Fruit fly (Drosophila melanogaster) whole organism, wandering third instar larva: ENCODE data around the gene CG2186.

ENCODE experiments used
- Abd-B ChIP-seq: fragments of >200 bp; optimal IDR thresholded peaks from 2 replicates; lab custom pipeline; 2017; ENCODE audit warnings: missing biosample characterization, missing genetic modification characterization
- CG32264 ChIP-seq: fragments of 200-800 bp; sonication (Bioruptor generic); optimal IDR thresholded peaks from 2 replicates; lab custom pipeline; 2016; ENCODE audit warnings: missing biosample characterization, missing genetic modification characterization
- CrebA ChIP-seq: fragments of 200-800 bp; sonication (Bioruptor generic); optimal IDR thresholded peaks from 2 replicates; lab custom pipeline; 2016; ENCODE audit warnings: missing biosample characterization, mild to moderate bottlenecking, missing genetic modification characterization, borderline replicate concordance
- Dfd ChIP-seq: fragments of >200 bp; optimal IDR thresholded peaks from 2 replicates; lab custom pipeline; 2017; ENCODE audit warnings: missing biosample characterization, missing genetic modification characterization
- Dif ChIP-seq: fragments of 200-275, 200-300 bp; sonication (Bioruptor generic); optimal IDR thresholded peaks from 2 replicates; lab custom pipeline; 2018; ENCODE audit warnings: missing biosample characterization, missing genetic modification characterization; ENCODE audit not compliant: partially characterized antibody
- GATAd ChIP-seq: sonication (Bioruptor generic); optimal IDR thresholded peaks from 2 replicates; lab custom pipeline; 2016; ENCODE audit warnings: missing biosample characterization, missing genetic modification characterization
- HLH106 ChIP-seq: fragments of 200-800 bp; optimal IDR thresholded peaks from 3 replicates; lab custom pipeline; 2019; ENCODE audit warnings: missing biosample characterization, mild to moderate bottlenecking, missing genetic modification characterization, moderate library complexity
- Hnf4 ChIP-seq: fragments of 200-800 bp; sonication (Bioruptor generic); optimal IDR thresholded peaks from 2 replicates; lab custom pipeline; 2016; ENCODE audit warnings: missing biosample characterization, mild to moderate bottlenecking, missing genetic modification characterization
- Hr78 ChIP-seq: fragments of >200 bp; optimal IDR thresholded peaks from 2 replicates; lab custom pipeline; 2017; ENCODE audit warnings: missing biosample characterization, missing genetic modification characterization
- Hr83 ChIP-seq: fragments of 200-300 bp; sonication (Bioruptor generic); optimal IDR thresholded peaks from 2 replicates; lab custom pipeline; 2016; ENCODE audit warnings: missing biosample characterization, mild to moderate bottlenecking, missing genetic modification characterization, moderate library complexity; ENCODE audit not compliant: poor library complexity, severe bottlenecking
- Jra ChIP-seq: sonication (Bioruptor generic); optimal IDR thresholded peaks from 2 replicates; lab custom pipeline; 2016; ENCODE audit warnings: missing biosample characterization, missing genetic modification characterization
- Mio ChIP-seq: sonication (Bioruptor generic); optimal IDR thresholded peaks from 2 replicates; lab custom pipeline; 2016; ENCODE audit warnings: missing biosample characterization, missing genetic modification characterization
- Myc ChIP-seq: fragments of >200 bp; optimal IDR thresholded peaks from 2 replicates; lab custom pipeline; 2017
- N ChIP-seq: fragments of >200 bp; optimal IDR thresholded peaks from 2 replicates; lab custom pipeline; 2018; ENCODE audit warnings: missing biosample characterization, missing external identifiers, missing genetic modification characterization
- OdsH ChIP-seq: fragments of 200-800 bp; sonication (Bioruptor generic); optimal IDR thresholded peaks from 2 replicates; lab custom pipeline; 2016; ENCODE audit warnings: missing biosample characterization, mild to moderate bottlenecking, missing genetic modification characterization
- Rel ChIP-seq, 2 experiments: fragments of 200-800 bp; sonication (Bioruptor generic) in 1 of 2; optimal IDR thresholded peaks; 2 replicates in 1 of 2; 3 replicates in 1 of 2; lab custom pipeline; 2016 to 2019; ENCODE audit warnings: mild to moderate bottlenecking in 2 of 2, missing biosample characterization in 2 of 2, missing genetic modification characterization in 2 of 2, moderate library complexity in 1 of 2
- Sp1 ChIP-seq: fragments of 200-800 bp; sonication (Bioruptor generic); optimal IDR thresholded peaks from 3 replicates; lab custom pipeline; 2019; ENCODE audit warnings: missing biosample characterization, mild to moderate bottlenecking, missing genetic modification characterization, moderate library complexity
- Vsx2 ChIP-seq: fragments of 200-300, 225-300 bp; sonication (Bioruptor generic); optimal IDR thresholded peaks from 2 replicates; lab custom pipeline; 2018; ENCODE audit warnings: missing biosample characterization, missing genetic modification characterization; ENCODE audit not compliant: partially characterized antibody
- br ChIP-seq: fragments of 200-800 bp; sonication (Bioruptor generic); optimal IDR thresholded peaks from 2 replicates; lab custom pipeline; 2016; ENCODE audit warnings: missing biosample characterization, missing genetic modification characterization
- brk ChIP-seq: fragments of 200-800 bp; sonication (Bioruptor generic); optimal IDR thresholded peaks from 2 replicates; lab custom pipeline; 2016; ENCODE audit warnings: missing biosample characterization, mild to moderate bottlenecking, missing genetic modification characterization
- dl ChIP-seq, 2 experiments: fragments of 175-275, 200-275 bp in 1 of 2; fragments of 200-275 bp in 1 of 2; sonication (Bioruptor generic); optimal IDR thresholded peaks; lab custom pipeline; 2018; ENCODE audit warnings: mild to moderate bottlenecking in 2 of 2, missing biosample characterization in 2 of 2, missing genetic modification characterization in 2 of 2, moderate library complexity in 2 of 2; ENCODE audit not compliant: partially characterized antibody in 2 of 2, insufficient read depth in 1 of 2
- dmrt93B ChIP-seq: fragments of 200-800 bp; sonication (Bioruptor generic); optimal IDR thresholded peaks from 2 replicates; lab custom pipeline; 2018; ENCODE audit warnings: missing biosample characterization, mild to moderate bottlenecking, missing genetic modification characterization
- dsf ChIP-seq: sonication (Bioruptor generic); optimal IDR thresholded peaks from 2 replicates; lab custom pipeline; 2016; ENCODE audit warnings: missing biosample characterization, missing genetic modification characterization, borderline replicate concordance
- ey ChIP-seq: fragments of 200-800 bp; sonication (Bioruptor generic); optimal IDR thresholded peaks from 2 replicates; lab custom pipeline; 2016; ENCODE audit warnings: missing biosample characterization, missing genetic modification characterization
- foxo ChIP-seq, 2 experiments: fragments of 200-800 bp; sonication (Bioruptor generic); optimal IDR thresholded peaks; 2 replicates in 1 of 2; 3 replicates in 1 of 2; lab custom pipeline; 2016 to 2017; ENCODE audit warnings: missing biosample characterization in 2 of 2, missing genetic modification characterization in 2 of 2
- fru ChIP-seq: fragments of 200-800 bp; sonication (Bioruptor generic); optimal IDR thresholded peaks from 3 replicates; lab custom pipeline; 2016; ENCODE audit warnings: missing biosample characterization, mild to moderate bottlenecking, missing genetic modification characterization
- h ChIP-seq: fragments of 200-800 bp; sonication (Bioruptor generic); optimal IDR thresholded peaks from 3 replicates; lab custom pipeline; 2016; ENCODE audit warnings: missing biosample characterization, mild to moderate bottlenecking, missing genetic modification characterization
- jim ChIP-seq: fragments of 175-275, 200-325 bp; sonication (Bioruptor generic); optimal IDR thresholded peaks from 2 replicates; lab custom pipeline; 2016; ENCODE audit warnings: missing biosample characterization, mild to moderate bottlenecking, missing genetic modification characterization
- lola ChIP-seq: fragments of >200 bp; optimal IDR thresholded peaks from 2 replicates; lab custom pipeline; 2017; ENCODE audit warnings: missing biosample characterization, missing genetic modification characterization
- pan ChIP-seq: fragments of >200 bp; optimal IDR thresholded peaks from 2 replicates; lab custom pipeline; 2017
- psq ChIP-seq: fragments of 200-800 bp; sonication (Bioruptor generic); optimal IDR thresholded peaks from 3 replicates; lab custom pipeline; 2017; ENCODE audit warnings: missing biosample characterization, mild to moderate bottlenecking, missing genetic modification characterization, moderate library complexity
- rgr ChIP-seq: fragments of 200-800 bp; sonication (Bioruptor generic); optimal IDR thresholded peaks from 3 replicates; lab custom pipeline; 2016; ENCODE audit warnings: missing biosample characterization, mild to moderate bottlenecking, missing genetic modification characterization
- sage ChIP-seq: fragments of 200-800 bp; sonication (Bioruptor generic); optimal IDR thresholded peaks from 2 replicates; lab custom pipeline; 2016; ENCODE audit warnings: missing biosample characterization, mild to moderate bottlenecking, missing genetic modification characterization
- sv ChIP-seq: fragments of 200-800 bp; sonication (Bioruptor generic); optimal IDR thresholded peaks from 3 replicates; lab custom pipeline; 2016; ENCODE audit warnings: missing biosample characterization, missing genetic modification characterization
- tai ChIP-seq: sonication (Bioruptor generic); optimal IDR thresholded peaks from 2 replicates; lab custom pipeline; 2016; ENCODE audit warnings: missing biosample characterization, missing genetic modification characterization
- usp ChIP-seq: fragments of >200 bp; optimal IDR thresholded peaks from 2 replicates; lab custom pipeline; 2017; ENCODE audit warnings: missing biosample characterization, missing genetic modification characterization
- woc ChIP-seq: sonication (Bioruptor generic); optimal IDR thresholded peaks from 2 replicates; lab custom pipeline; 2016; ENCODE audit warnings: missing biosample characterization, mild to moderate bottlenecking, missing genetic modification characterization

CG2186 gene

dm6 chrX:10835631-10836030 is 21.8 kb upstream of the CG2186 start:
- TF ChIP-seq pan (lab: Kevin White, UChicago) (peak; percentile 67), CrebA (GFP tag; lab: Kevin White, UChicago) (no peak), tai (GFP tag; lab: Kevin White, UChicago) (no peak), woc (GFP tag; lab: Kevin White, UChicago) (no peak), Hnf4 (GFP tag; lab: Kevin White, UChicago) (no peak), Hr83 (GFP tag; lab: Kevin White, UChicago) (no peak)

DNA sequence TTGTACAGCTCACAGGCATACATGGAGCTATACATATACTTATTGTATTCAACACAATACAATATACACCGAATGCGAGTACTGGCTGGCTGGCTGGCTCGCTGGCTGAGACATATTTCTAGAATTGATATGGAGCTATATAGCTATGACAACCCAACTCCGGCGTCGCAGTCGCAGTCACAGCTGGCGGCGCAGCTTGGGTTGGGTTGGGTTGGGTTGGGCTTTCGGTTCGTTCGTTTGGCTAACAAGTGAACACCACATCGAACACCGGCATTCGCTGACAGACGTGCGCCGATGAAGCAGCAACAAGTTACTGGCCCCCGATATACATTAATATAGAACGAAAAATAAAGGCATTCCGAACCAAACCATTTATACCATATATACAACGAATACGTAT is 18.5 kb upstream of the CG2186 start, which contains the start of gene CG15210:
CG15210 (plus strand) TSS at position 269 of the 400 bp plus-strand sequence.
- no peak for TF ChIP-seq br (GFP tag; lab: Kevin White, UChicago)
- TF ChIP-seq Hr83 (GFP tag; lab: Kevin White, UChicago): peak; percentile 21

dm6 chrX:10840892-10841564 is 16.4 kb upstream of the CG2186 start:
- TF ChIP-seq dsf (no peak), Dfd (GFP tag; lab: Kevin White, UChicago) (no peak), pan (lab: Kevin White, UChicago) (no peak), Rel (GFP tag; optimal IDR thresholded peaks at IDR 0.05; lab: Kevin White, UChicago) (no peak), Rel (tag; optimal IDR thresholded peaks at IDR 0.05; lab: Kevin White, UChicago) (no peak), N (peak; percentile 16), dmrt93B (no peak), jim (no peak), Jra (GFP tag; lab: Kevin White, UChicago) (peak; percentile 14), CrebA (GFP tag; lab: Kevin White, UChicago) (no peak), Vsx2 (GFP tag; lab: Kevin White, UChicago) (no peak), Sp1 (GFP tag; lab: Kevin White, UChicago) (no peak), woc (GFP tag; lab: Kevin White, UChicago) (no peak), Abd-B (GFP tag; lab: Kevin White, UChicago) (no peak), brk (GFP tag; lab: Kevin White, UChicago) (no peak), br (GFP tag; lab: Kevin White, UChicago) (peak; percentile 3), lola (no peak), Myc (lab: Kevin White, UChicago) (peak; percentile 16), Hnf4 (GFP tag; lab: Kevin White, UChicago) (no peak), CG32264 (GFP tag; lab: Kevin White, UChicago) (no peak), psq (GFP tag; lab: Kevin White, UChicago) (no peak), OdsH (GFP tag; lab: Kevin White, UChicago) (no peak), tai (GFP tag; lab: Kevin White, UChicago) (no peak), sv (GFP tag; lab: Kevin White, UChicago) (no peak), Dif (GFP tag; lab: Kevin White, UChicago) (no peak), rgr (GFP tag; lab: Kevin White, UChicago) (no peak), sage (GFP tag; lab: Kevin White, UChicago) (no peak), ey (GFP tag; lab: Kevin White, UChicago) (no peak), foxo (GFP tag; optimal IDR thresholded peaks at IDR 0.05; lab: Kevin White, UChicago) (no peak), HLH106 (tag; lab: Kevin White, UChicago) (no peak)

DNA sequence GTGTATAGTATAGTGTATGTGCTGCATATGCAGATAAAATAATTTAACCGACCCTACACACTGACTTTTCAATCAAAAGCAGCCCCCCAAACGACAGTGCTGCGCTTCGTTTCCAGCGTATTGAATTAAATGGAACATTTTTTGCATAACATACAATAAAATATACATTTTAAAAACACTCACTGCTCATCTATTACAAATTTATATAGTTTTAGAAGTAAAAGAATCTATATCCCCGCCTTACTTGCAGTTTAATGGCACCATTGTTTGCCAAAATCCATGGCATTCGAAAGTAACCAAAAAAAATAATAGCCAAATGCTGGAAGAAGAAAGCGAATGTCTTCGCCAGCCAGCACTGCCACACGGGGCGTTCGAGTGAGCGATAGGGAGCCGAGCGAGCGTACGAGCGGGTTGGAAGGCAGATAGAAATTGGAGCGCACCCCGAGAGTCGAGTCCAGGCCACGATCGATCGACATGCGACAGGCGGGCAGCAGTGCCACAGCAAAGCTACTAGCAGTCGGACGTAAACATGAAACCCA is 15.7 kb upstream of the CG2186 start, which contains the start of gene CG15209:
CG15209 (plus strand) TSS at position 489 of the 539 bp plus-strand sequence.
- TF ChIP-seq lola: no peak
- TF ChIP-seq HLH106 (tag; lab: Kevin White, UChicago): peak; percentile 40
- no peak for TF ChIP-seq jim
- TF ChIP-seq Jra (GFP tag; lab: Kevin White, UChicago): no peak
- TF ChIP-seq OdsH (GFP tag; lab: Kevin White, UChicago): no peak
- peak; percentile 59 for TF ChIP-seq Myc (lab: Kevin White, UChicago)
- TF ChIP-seq Sp1 (GFP tag; lab: Kevin White, UChicago): peak; percentile 34
- no peak for TF ChIP-seq pan (lab: Kevin White, UChicago)
- TF ChIP-seq CG32264 (GFP tag; lab: Kevin White, UChicago): no peak
- no peak for TF ChIP-seq GATAd (GFP tag; lab: Kevin White, UChicago)
- no peak for TF ChIP-seq tai (GFP tag; lab: Kevin White, UChicago)
- no peak for TF ChIP-seq psq (GFP tag; lab: Kevin White, UChicago)
- no peak for TF ChIP-seq dmrt93B
- TF ChIP-seq Hr78 (GFP tag; lab: Kevin White, UChicago): no peak
- TF ChIP-seq foxo (GFP tag; optimal IDR thresholded peaks at IDR 0.05; lab: Kevin White, UChicago): peak in 1 of 2 experiments; percentile 34
- no peak for TF ChIP-seq brk (GFP tag; lab: Kevin White, UChicago)
- TF ChIP-seq fru: no peak
- TF ChIP-seq h (GFP tag; lab: Kevin White, UChicago): peak; percentile 2
- no peak for TF ChIP-seq Mio (GFP tag; lab: Kevin White, UChicago)
- TF ChIP-seq Dfd (GFP tag; lab: Kevin White, UChicago): no peak
- TF ChIP-seq Hnf4 (GFP tag; lab: Kevin White, UChicago): no peak
- TF ChIP-seq dl (GFP tag; optimal IDR thresholded peaks at IDR 0.05; lab: Kevin White, UChicago; ENCODE audit: insufficient read depth in 1 of 2, partially characterized antibody in 2 of 2): no peak
- no peak for TF ChIP-seq Abd-B (GFP tag; lab: Kevin White, UChicago)
- TF ChIP-seq sv (GFP tag; lab: Kevin White, UChicago): no peak
- TF ChIP-seq dsf: no peak
- peak; percentile 23 for TF ChIP-seq ey (GFP tag; lab: Kevin White, UChicago)
- peak; percentile 2 for TF ChIP-seq woc (GFP tag; lab: Kevin White, UChicago)
- no peak for TF ChIP-seq N
- no peak for TF ChIP-seq Dif (GFP tag; lab: Kevin White, UChicago)
- no peak for TF ChIP-seq Hr83 (GFP tag; lab: Kevin White, UChicago)
- no peak for TF ChIP-seq usp (GFP tag; lab: Kevin White, UChicago)
